Worm (Caenorhabditis elegans): ENCODE measurements around the gene cyp-13A4.

DNA sequence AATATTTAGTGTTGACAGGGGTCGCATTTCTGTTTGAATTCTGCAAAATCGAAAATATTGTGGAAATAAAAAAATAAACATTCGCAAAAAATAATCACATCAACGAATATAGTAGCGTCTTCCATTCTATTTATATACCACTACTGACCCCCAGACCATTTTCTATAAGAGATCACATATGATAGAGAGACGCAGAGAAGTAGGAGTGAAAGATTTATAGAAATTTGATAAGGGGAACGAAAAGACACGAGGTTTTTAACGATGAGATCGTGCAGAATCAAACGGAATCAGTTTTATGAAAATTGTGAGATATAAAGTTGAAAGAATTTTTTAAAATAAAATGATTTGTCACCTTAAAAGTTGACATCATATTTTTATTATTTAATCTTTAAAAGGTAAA lies 45.3 kb downstream of the cyp-13A4 start:
- TF ChIP-seq ama-1 (optimal IDR thresholded peaks at IDR 0.05), result no peak
- no peak for TF ChIP-seq sea-1 (GFP tag; conservative IDR thresholded peaks at IDR 0.05)
- no peak for TF ChIP-seq F13C5.2 (tag; optimal IDR thresholded peaks at IDR 0.05)
- TF ChIP-seq tbx-11 (GFP tag; IDR thresholded peaks at IDR 0.05), result no peak

Measured in whole organism, early embryonic.